Fruit fly (Drosophila melanogaster): ENCODE results near the gene Ras64B.

The Ras64B gene

dm6 chr3L:4186659-4187058, 47.8 kb downstream of the Ras64B start, which contains the start of gene VhaM9.7-c:
TSS of gene VhaM9.7-c (minus strand) at chr3L:4186865.
- TF ChIP-seq bcd (GFP tag; optimal IDR thresholded peaks at IDR 0.05) (peak; percentile 17), CG12659 (GFP tag; optimal IDR thresholded peaks at IDR 0.05) (peak; percentile 55), CG11093 (GFP tag; IDR thresholded peaks at IDR 0.05) (no peak), CG3281 (GFP tag; optimal IDR thresholded peaks at IDR 0.05) (no peak), fd3F (GFP tag; optimal IDR thresholded peaks at IDR 0.05) (no peak), gsb-n (tag; optimal IDR thresholded peaks at IDR 0.05) (peak; percentile 24), CG3163 (GFP tag; optimal IDR thresholded peaks at IDR 0.05) (no peak), Fer1 (GFP tag; optimal IDR thresholded peaks at IDR 0.05) (peak; percentile 11), en (GFP tag; optimal IDR thresholded peaks at IDR 0.05) (no peak), Hr51 (GFP tag; optimal IDR thresholded peaks at IDR 0.05) (peak in 1 of 2 experiments; percentile 3), CG2199 (GFP tag; IDR thresholded peaks at IDR 0.05) (0 out of 3 replicates have a peak, but pooled peaks have one; percentile 2), tna (GFP tag; IDR thresholded peaks at IDR 0.05; ENCODE audit: partially characterized antibody) (no peak), CG1832 (GFP tag; optimal IDR thresholded peaks at IDR 0.05) (no peak), CG8944 (GFP tag; optimal IDR thresholded peaks at IDR 0.05) (no peak), CG4617 (GFP tag; optimal IDR thresholded peaks at IDR 0.05; ENCODE audit: borderline replicate concordance) (peak; percentile 81), disco-r (GFP tag; optimal IDR thresholded peaks at IDR 0.05) (no peak), emc (GFP tag; optimal IDR thresholded peaks at IDR 0.05) (peak; percentile 51), Meics (GFP tag; optimal IDR thresholded peaks at IDR 0.05) (peak; percentile 15), CG11247 (GFP tag; IDR thresholded peaks at IDR 0.05) (no peak), NfI (GFP tag; optimal IDR thresholded peaks at IDR 0.05) (peak; percentile 61), lbe (GFP tag; optimal IDR thresholded peaks at IDR 0.05) (no peak), YL-1 (GFP tag; optimal IDR thresholded peaks at IDR 0.05) (peak; percentile 53), CG9932 (GFP tag; IDR thresholded peaks at IDR 0.05) (peak; percentile 71), lola (GFP tag; optimal IDR thresholded peaks at IDR 0.05) (no peak), CG2889 (GFP tag; IDR thresholded peaks at IDR 0.05) (no peak), CG5953 (GFP tag; IDR thresholded peaks at IDR 0.05) (no peak), fu2 (GFP tag; optimal IDR thresholded peaks at IDR 0.05) (peak; percentile 53), CG11398 (GFP tag; optimal IDR thresholded peaks at IDR 0.05) (no peak), Side (GFP tag; optimal IDR thresholded peaks at IDR 0.05) (peak; percentile 26), CG10321 (GFP tag; IDR thresholded peaks at IDR 0.05) (no peak), CG8290 (GFP tag; optimal IDR thresholded peaks at IDR 0.05) (no peak), CG8290 (tag; optimal IDR thresholded peaks at IDR 0.05) (no peak), Abd-B (GFP tag; optimal IDR thresholded peaks at IDR 0.05) (peak; percentile 28), Usf (GFP tag; optimal IDR thresholded peaks at IDR 0.05) (no peak), CG6683 (GFP tag; optimal IDR thresholded peaks at IDR 0.05) (no peak), CG9876 (GFP tag; optimal IDR thresholded peaks at IDR 0.05) (no peak), CG2120 (GFP tag; optimal IDR thresholded peaks at IDR 0.05) (peak; percentile 70), ewg (GFP tag; optimal IDR thresholded peaks at IDR 0.05) (peak; percentile 7), luna (GFP tag; optimal IDR thresholded peaks at IDR 0.05) (no peak), Dbx (GFP tag; IDR thresholded peaks at IDR 0.05) (no peak), sim (GFP tag; IDR thresholded peaks at IDR 0.05) (no peak), HmgD (GFP tag; optimal IDR thresholded peaks at IDR 0.05) (peak; percentile 20), vnd (GFP tag; IDR thresholded peaks at IDR 0.05; ENCODE audit: partially characterized antibody) (no peak), CG30403 (GFP tag; optimal IDR thresholded peaks at IDR 0.05) (peak; percentile 47), Hr3 (GFP tag; optimal IDR thresholded peaks at IDR 0.05) (peak; percentile 17), Hr39 (optimal IDR thresholded peaks at IDR 0.05) (no peak), HLH54F (GFP tag; optimal IDR thresholded peaks at IDR 0.05) (peak; percentile 52), prd (optimal IDR thresholded peaks at IDR 0.05) (no peak), prd (GFP tag; IDR thresholded peaks at IDR 0.05) (0 out of 3 replicates have a peak, but pooled peaks have one; percentile 29), dati (GFP tag; IDR thresholded peaks at IDR 0.05) (no peak), lmd (GFP tag; IDR thresholded peaks at IDR 0.05) (peak; percentile 12; the same call in 1 of the 2 replicates), CG10565 (GFP tag; optimal IDR thresholded peaks at IDR 0.05) (no peak)

Data from whole organism, embryonic.